Fruit fly (Drosophila melanogaster): Measurements from ENCODE around the gene CG5421.
A peak's percentile ranks its signal among the peaks of the same experiment; 100 is the strongest.

dm6 chr2L:12435976-12436771 is 11.8 kb downstream of the CG5421 start:
- TF ChIP-seq CG8478 (optimal IDR thresholded peaks at IDR 0.05) (no peak), CTCF (optimal IDR thresholded peaks at IDR 0.05) (peak in 1 of 2 experiments; percentile 20)

Data from S2 (cell line).